Fruit fly (Drosophila melanogaster) whole organism, embryonic: Measurements from ENCODE around the gene Sap130.

ENCODE experiments used
- Antp ChIP-seq: fragments of 200-800 bp; sonication (Bioruptor generic); optimal IDR thresholded peaks from 3 replicates; lab custom pipeline; 2016; ENCODE audit warnings: missing biosample characterization, missing genetic modification characterization
- Atf3 ChIP-seq: fragments of 200-800 bp; sonication (Bioruptor generic); optimal IDR thresholded peaks from 3 replicates; lab custom pipeline; 2016; ENCODE audit warnings: missing biosample characterization, missing genetic modification characterization
- Awh ChIP-seq: fragments of 200-800 bp; sonication (Bioruptor generic); IDR thresholded peaks from 2 replicates; pipeline ENCODE4, ENCODE4 v1.3.6; 2022; ENCODE audit warnings: missing biosample characterization, missing genetic modification characterization
- B-H1 ChIP-seq: fragments of 200-800 bp; sonication (Bioruptor generic); IDR thresholded peaks from 3 replicates; pipeline ENCODE4 v1.3.6; 2022; ENCODE audit warnings: missing biosample characterization, missing genetic modification characterization
- BtbVII ChIP-seq: fragments of 200-800 bp; sonication (Bioruptor generic); optimal IDR thresholded peaks from 3 replicates; lab custom pipeline; 2017; ENCODE audit warnings: missing biosample characterization, mild to moderate bottlenecking, missing genetic modification characterization
- CG10543 ChIP-seq: fragments of 200-800 bp; sonication (Bioruptor generic); optimal IDR thresholded peaks from 3 replicates; lab custom pipeline; 2017; ENCODE audit warnings: missing biosample characterization, mild to moderate bottlenecking, missing genetic modification characterization, moderate library complexity
- CG10979 ChIP-seq: fragments of 200-800 bp; sonication (Bioruptor generic); optimal IDR thresholded peaks from 2 replicates; lab custom pipeline; 2018; ENCODE audit warnings: missing biosample characterization, mild to moderate bottlenecking, missing genetic modification characterization, moderate library complexity
- CG11504 ChIP-seq: fragments of 200-800 bp; sonication (Bioruptor generic); optimal IDR thresholded peaks from 3 replicates; lab custom pipeline; 2019; ENCODE audit warnings: missing biosample characterization, mild to moderate bottlenecking, missing genetic modification characterization, moderate library complexity
- CG12769 ChIP-seq: fragments of 200-800 bp; sonication (Bioruptor generic); optimal IDR thresholded peaks from 2 replicates; lab custom pipeline; 2019; ENCODE audit warnings: missing biosample characterization, mild to moderate bottlenecking, missing genetic modification characterization, moderate library complexity
- CG13287 ChIP-seq: fragments of 200-800 bp; sonication (Bioruptor generic); IDR thresholded peaks from 2 replicates; pipeline ENCODE4 v1.3.6; 2022; ENCODE audit warnings: missing biosample characterization, missing genetic modification characterization; ENCODE audit not compliant: partially characterized antibody
- CG13296 ChIP-seq: fragments of 200-800 bp; sonication (Bioruptor generic); optimal IDR thresholded peaks from 3 replicates; lab custom pipeline; 2018; ENCODE audit warnings: missing biosample characterization, mild to moderate bottlenecking, missing genetic modification characterization
- CG14965 ChIP-seq: fragments of 200-800 bp; sonication (Bioruptor generic); optimal IDR thresholded peaks from 2 replicates; lab custom pipeline; 2016; ENCODE audit warnings: missing biosample characterization, missing genetic modification characterization, borderline replicate concordance
- CG15269 ChIP-seq: fragments of 200-800 bp; sonication (Bioruptor generic); optimal IDR thresholded peaks from 2 replicates; lab custom pipeline; 2018; ENCODE audit warnings: missing biosample characterization, mild to moderate bottlenecking, missing genetic modification characterization, moderate library complexity
- CG16813 ChIP-seq: fragments of 200-800 bp; sonication (Bioruptor generic); IDR thresholded peaks from 3 replicates; pipeline ENCODE4 v1.3.6; 2022; ENCODE audit warnings: missing biosample characterization, missing genetic modification characterization; ENCODE audit not compliant: partially characterized antibody
- CG16815 ChIP-seq: fragments of 200-800 bp; sonication (Bioruptor generic); optimal IDR thresholded peaks from 3 replicates; lab custom pipeline; 2017; ENCODE audit warnings: missing biosample characterization, mild to moderate bottlenecking, missing genetic modification characterization
- CG17328 ChIP-seq: fragments of 200-800 bp; sonication (Bioruptor generic); IDR thresholded peaks from 2 replicates; pipeline ENCODE4 v1.3.6; 2022; ENCODE audit warnings: missing biosample characterization, missing genetic modification characterization
- CG17612 ChIP-seq: fragments of 200-800 bp; sonication (Bioruptor generic); IDR thresholded peaks from 2 replicates; pipeline ENCODE4 v1.3.6; 2022; ENCODE audit warnings: missing biosample characterization, missing genetic modification characterization
- CG2199 ChIP-seq: fragments of 200-800 bp; sonication (Bioruptor generic); IDR thresholded peaks from 3 replicates; pipeline ENCODE4 v1.3.6; 2022; ENCODE audit warnings: missing biosample characterization, missing genetic modification characterization
- CG4820 ChIP-seq: fragments of 200-800 bp; sonication (Bioruptor generic); optimal IDR thresholded peaks from 3 replicates; lab custom pipeline; 2016; ENCODE audit warnings: missing biosample characterization, missing genetic modification characterization
- CG7928 ChIP-seq: fragments of 200-800 bp; sonication (Bioruptor generic); optimal IDR thresholded peaks from 2 replicates; lab custom pipeline; 2017; ENCODE audit warnings: missing biosample characterization, mild to moderate bottlenecking, missing genetic modification characterization
- CG8924 ChIP-seq: fragments of 200-800 bp; optimal IDR thresholded peaks from 3 replicates; lab custom pipeline; 2019; ENCODE audit warnings: missing biosample characterization, mild to moderate bottlenecking, missing genetic modification characterization, moderate library complexity
- CG8944 ChIP-seq: fragments of 200-800 bp; sonication (Bioruptor generic); optimal IDR thresholded peaks from 3 replicates; lab custom pipeline; 2016; ENCODE audit warnings: missing biosample characterization, missing genetic modification characterization
- Dip3 ChIP-seq: fragments of 200-800 bp; sonication (Bioruptor generic); optimal IDR thresholded peaks from 3 replicates; lab custom pipeline; 2016; ENCODE audit warnings: missing biosample characterization, missing genetic modification characterization
- E2f1 ChIP-seq: fragments of 200-800 bp; sonication (Bioruptor generic); IDR thresholded peaks from 2 replicates; pipeline ENCODE4 v1.3.6; 2022; ENCODE audit warnings: missing biosample characterization, missing genetic modification characterization
- ERR ChIP-seq: fragments of 200-800 bp; sonication (Bioruptor generic); optimal IDR thresholded peaks from 2 replicates; lab custom pipeline; 2016; ENCODE audit warnings: missing biosample characterization, missing genetic modification characterization
- HLH3B ChIP-seq: fragments of 200-800 bp; sonication (Bioruptor generic); IDR thresholded peaks from 2 replicates; pipeline ENCODE4 v1.3.6; 2022; ENCODE audit warnings: missing biosample characterization, missing genetic modification characterization
- Kr ChIP-seq: fragments of 200-800 bp; sonication (Bioruptor generic); optimal IDR thresholded peaks from 2 replicates; lab custom pipeline; 2017; ENCODE audit warnings: missing biosample characterization, mild to moderate bottlenecking, missing genetic modification characterization
- Ptx1 ChIP-seq: fragments of 200-800 bp; sonication (Bioruptor generic); IDR thresholded peaks from 2 replicates; pipeline ENCODE4 v1.3.6; 2022; ENCODE audit warnings: missing biosample characterization, missing genetic modification characterization
- Sox100B ChIP-seq: fragments of 200-800 bp; sonication (Bioruptor generic); optimal IDR thresholded peaks from 3 replicates; lab custom pipeline; 2018; ENCODE audit warnings: missing biosample characterization, mild to moderate bottlenecking, missing genetic modification characterization
- Sry-β ChIP-seq: fragments of 200-800 bp; sonication (Bioruptor generic); optimal IDR thresholded peaks from 2 replicates; lab custom pipeline; 2018; ENCODE audit warnings: missing biosample characterization, mild to moderate bottlenecking, missing genetic modification characterization, moderate library complexity
- abd-A ChIP-seq: fragments of 200-800 bp; sonication (Bioruptor generic); optimal IDR thresholded peaks from 3 replicates; lab custom pipeline; 2019; ENCODE audit warnings: missing biosample characterization, mild to moderate bottlenecking, missing genetic modification characterization, moderate library complexity
- ap ChIP-seq: fragments of 200-800 bp; sonication (Bioruptor generic); IDR thresholded peaks from 2 replicates; pipeline ENCODE4 v1.3.6; 2022; ENCODE audit warnings: missing biosample characterization, missing genetic modification characterization
- bbx ChIP-seq: fragments of 200-800 bp; sonication (Bioruptor generic); IDR thresholded peaks from 2 replicates; pipeline ENCODE4 v1.3.6; 2022; ENCODE audit warnings: missing biosample characterization, missing genetic modification characterization; ENCODE audit not compliant: partially characterized antibody
- corto ChIP-seq: fragments of 200-800 bp; sonication (Bioruptor generic); optimal IDR thresholded peaks from 2 replicates; lab custom pipeline; 2016; ENCODE audit warnings: missing biosample characterization, mild to moderate bottlenecking, missing genetic modification characterization, moderate library complexity
- cwo ChIP-seq: fragments of 200-800 bp; sonication (Bioruptor generic); optimal IDR thresholded peaks from 3 replicates; lab custom pipeline; 2017; ENCODE audit warnings: missing biosample characterization, missing genetic modification characterization, mild to moderate bottlenecking, moderate library complexity, missing genetic modification reagents
- esg ChIP-seq: fragments of 200-800 bp; sonication (Bioruptor generic); conservative IDR thresholded peaks from 2 replicates; pipeline ENCODE4 v1.3.6; 2022; ENCODE audit warnings: missing biosample characterization, missing genetic modification characterization
- exex ChIP-seq: fragments of 200-800 bp; sonication (Bioruptor generic); optimal IDR thresholded peaks from 4 replicates; lab custom pipeline; 2018; ENCODE audit warnings: missing biosample characterization, mild to moderate bottlenecking, missing genetic modification characterization, moderate library complexity
- hb ChIP-seq: fragments of 200-800 bp; sonication (Bioruptor generic); IDR thresholded peaks from 3 replicates; pipeline ENCODE4 v1.3.6; 2022; ENCODE audit warnings: missing biosample characterization, missing genetic modification characterization; ENCODE audit not compliant: partially characterized antibody
- hkb ChIP-seq, 2 experiments: fragments of 200-800 bp in 1 of 2; fragments of >200 bp in 1 of 2; sonication (Bioruptor generic) in 1 of 2; IDR thresholded peaks in 1 of 2; optimal IDR thresholded peaks in 1 of 2; 2 replicates each; pipeline versions ENCODE4 v1.3.6 to Lab custom; 2017 to 2022; ENCODE audit warnings: missing biosample characterization in 1 of 2, missing genetic modification characterization in 1 of 2
- hth ChIP-seq: fragments of >200 bp; optimal IDR thresholded peaks from 2 replicates; lab custom pipeline; 2017; ENCODE audit warnings: inconsistent platforms
- jing ChIP-seq: fragments of 200-800 bp; sonication (Bioruptor generic); optimal IDR thresholded peaks from 2 replicates; lab custom pipeline; 2018; ENCODE audit warnings: missing biosample characterization, mild to moderate bottlenecking, missing genetic modification characterization
- kah ChIP-seq: fragments of 200-800 bp; sonication (Bioruptor generic); optimal IDR thresholded peaks from 2 replicates; lab custom pipeline; 2018; ENCODE audit warnings: missing biosample characterization, mild to moderate bottlenecking, missing genetic modification characterization
- lbe ChIP-seq: fragments of 200-800 bp; sonication (Bioruptor generic); optimal IDR thresholded peaks from 2 replicates; lab custom pipeline; 2016; ENCODE audit warnings: missing biosample characterization, mild to moderate bottlenecking, missing genetic modification characterization
- sim ChIP-seq: fragments of 200-800 bp; sonication (Bioruptor generic); IDR thresholded peaks from 2 replicates; pipeline ENCODE4 v1.3.6; 2022; ENCODE audit warnings: missing biosample characterization, missing genetic modification characterization
- sna ChIP-seq: fragments of 200-800 bp; sonication (Bioruptor generic); IDR thresholded peaks from 2 replicates; pipeline ENCODE4 v1.3.6; 2022; ENCODE audit warnings: missing biosample characterization, missing genetic modification characterization; ENCODE audit not compliant: partially characterized antibody
- ssp ChIP-seq: fragments of 200-800 bp; sonication (Bioruptor generic); IDR thresholded peaks from 2 replicates; pipeline ENCODE4 v1.3.6; 2022; ENCODE audit warnings: missing biosample characterization, missing genetic modification characterization
- unc-4 ChIP-seq: fragments of 200-800 bp; sonication (Bioruptor generic); IDR thresholded peaks from 2 replicates; pipeline ENCODE4 v1.3.6; 2022; ENCODE audit warnings: missing biosample characterization, missing genetic modification characterization; ENCODE audit not compliant: partially characterized antibody
- zf30C ChIP-seq: fragments of 200-800 bp; sonication (Bioruptor generic); optimal IDR thresholded peaks from 3 replicates; lab custom pipeline; 2018; ENCODE audit warnings: missing biosample characterization, mild to moderate bottlenecking, missing genetic modification characterization
- zfh2 ChIP-seq: fragments of 200-800 bp; sonication (Bioruptor generic); optimal IDR thresholded peaks from 2 replicates; lab custom pipeline; 2016; ENCODE audit warnings: missing biosample characterization, missing genetic modification characterization

The Sap130 gene

dm6 chr3L:12831290-12831952 is 25.7 kb downstream of the Sap130 start (continued):
- TF ChIP-seq kah (GFP tag; lab: Kevin White, UChicago) (no peak), CG11504 (peak; percentile 53), zf30C (no peak), unc-4 (GFP tag; lab: Robert Waterston, UW) (no peak), CG10979 (tag; lab: Kevin White, UChicago) (no peak), ERR (GFP tag; lab: Kevin White, UChicago) (peak; percentile 58), CG4820 (GFP tag; lab: Kevin White, UChicago) (peak; percentile 22), ssp (GFP tag; lab: Robert Waterston, UW) (no peak), CG17612 (no peak), bbx (no peak), Ptx1 (GFP tag; lab: Robert Waterston, UW) (peak; percentile 67), exex (no peak), CG17328 (GFP tag; lab: Robert Waterston, UW) (peak; percentile 58), CG10543 (GFP tag; lab: Kevin White, UChicago) (no peak), Atf3 (GFP tag; lab: Kevin White, UChicago) (no peak), HLH3B (GFP tag; lab: Robert Waterston, UW) (0 out of 2 replicates have a peak, but pooled peaks have one; percentile 16), CG16813 (no peak), Antp (GFP tag; lab: Kevin White, UChicago) (peak; percentile 37), BtbVII (GFP tag; lab: Kevin White, UChicago) (peak; percentile 40), Sox100B (GFP tag; lab: Kevin White, UChicago) (no peak), Sry-β (GFP tag; lab: Kevin White, UChicago) (no peak), CG2199 (GFP tag; lab: Robert Waterston, UW) (no peak), Dip3 (GFP tag; lab: Kevin White, UChicago) (peak; percentile 56), jing (GFP tag; lab: Kevin White, UChicago) (peak; percentile 8), esg (GFP tag; lab: Robert Waterston, UW) (peak; percentile 27; the same call in 1 of the 2 replicates), E2f1 (GFP tag; lab: Robert Waterston, UW) (no peak), CG13296 (no peak), sim (no peak), hth (lab: Kevin White, UChicago) (no peak), Awh (peak; percentile 43; the same call in 1 of the 2 replicates), hkb (optimal IDR thresholded peaks at IDR 0.05; lab: Kevin White, UChicago) (no peak), hkb (GFP tag; IDR thresholded peaks at IDR 0.05; lab: Robert Waterston, UW) (peak; percentile 57), B-H1 (GFP tag; lab: Robert Waterston, UW) (no peak), CG15269 (tag; lab: Kevin White, UChicago) (peak; percentile 70), Kr (GFP tag; lab: Kevin White, UChicago) (no peak)

- TF ChIP-seq CG14965 (no peak), Atf3 (GFP tag; lab: Kevin White, UChicago) (no peak), ap (GFP tag; lab: Robert Waterston, UW) (no peak), abd-A (tag; lab: Kevin White, UChicago) (peak; percentile 44), cwo (GFP tag; lab: Kevin White, UChicago) (peak; percentile 21), CG8924 (no peak), corto (peak; percentile 48), CG16815 (GFP tag; lab: Kevin White, UChicago) (no peak), sna (GFP tag; lab: Robert Waterston, UW) (0 out of 2 replicates have a peak, but pooled peaks have one; percentile 40), CG8944 (GFP tag; lab: Kevin White, UChicago) (no peak), CG7928 (GFP tag; lab: Kevin White, UChicago) (no peak), lbe (peak; percentile 20), CG13287 (GFP tag; lab: Robert Waterston, UW) (0 out of 2 replicates have a peak, but pooled peaks have one; percentile 33), CG12769 (tag; lab: Kevin White, UChicago) (peak; percentile 83), hb (GFP tag; lab: Robert Waterston, UW) (no peak), zfh2 (GFP tag; lab: Kevin White, UChicago) (no peak)
Measured at dm6 chr3L:12832355-12832881, 26.7 kb downstream of the Sap130 start.
